Fruit fly (Drosophila melanogaster) S2 (cell line): ENCODE results near the gene CG17652.

Experiments used
- CG8478 ChIP-seq: fragments of >200 bp; optimal IDR thresholded peaks from 2 replicates; lab custom pipeline; 2018
- CTCF ChIP-seq, 2 experiments: fragments of >200 bp; optimal IDR thresholded peaks; 2 replicates each; lab custom pipeline; 2018

- TF ChIP-seq CG8478 (lab: Kevin White, UChicago) = no peak
- TF ChIP-seq CTCF (optimal IDR thresholded peaks at IDR 0.05; lab: Kevin White, UChicago) = no peak
Measured at dm6 chr2L:1748410-1748809, 16.3 kb upstream of the CG17652 start.
